Worm (Caenorhabditis elegans) whole organism, L3 larva: Measurements from ENCODE around the gene srz-25.

ENCODE experiments used
- ama-1 ChIP-seq: fragments of 150-350 bp; optimal IDR thresholded peaks from 2 replicates; lab custom pipeline; 2018
- ceh-9 ChIP-seq: sonication (generic microtip); optimal IDR thresholded peaks from 2 replicates; lab custom pipeline; 2018; ENCODE audit warnings: missing biosample characterization, missing genetic modification characterization
- lin-39 ChIP-seq: fragments of 150-350 bp; optimal IDR thresholded peaks from 2 replicates; lab custom pipeline; 2018; ENCODE audit warnings: missing biosample characterization, missing genetic modification reagents, missing genetic modification characterization
- lsy-12 ChIP-seq: sonication (generic microtip); optimal IDR thresholded peaks from 2 replicates; lab custom pipeline; 2016; ENCODE audit warnings: mild to moderate bottlenecking, missing genetic modification characterization, missing compliant biosample characterization
- mdl-1 ChIP-seq: fragments of 150-350 bp; optimal IDR thresholded peaks from 2 replicates; lab custom pipeline; 2014; ENCODE audit warnings: missing biosample characterization, missing genetic modification characterization
- nfya-1 ChIP-seq: sonication (generic microtip); optimal IDR thresholded peaks from 2 replicates; lab custom pipeline; 2017; ENCODE audit warnings: missing genetic modification characterization, mild to moderate bottlenecking, missing compliant biosample characterization, antibody characterized with exemption, moderate library complexity; ENCODE audit not compliant: insufficient read depth
- nhr-237 ChIP-seq: fragments of 150-350 bp; optimal IDR thresholded peaks from 2 replicates; lab custom pipeline; 2014; ENCODE audit warnings: missing biosample characterization, missing genetic modification characterization
- nhr-43 ChIP-seq: sonication (generic microtip); optimal IDR thresholded peaks from 2 replicates; lab custom pipeline; 2016; ENCODE audit warnings: mild to moderate bottlenecking, missing genetic modification characterization, missing compliant biosample characterization; ENCODE audit not compliant: poor library complexity, severe bottlenecking
- nhr-76 ChIP-seq: fragments of 150-350 bp; sonication (generic microtip); optimal IDR thresholded peaks from 5 replicates; lab custom pipeline; 2014; ENCODE audit warnings: missing biosample characterization, missing genetic modification characterization
- pqm-1 ChIP-seq: fragments of 150-350 bp; optimal IDR thresholded peaks from 2 replicates; lab custom pipeline; 2017; ENCODE audit warnings: missing biosample characterization, missing genetic modification characterization, inconsistent platforms
- tbx-2 ChIP-seq: sonication (generic microtip); optimal IDR thresholded peaks from 2 replicates; lab custom pipeline; 2016; ENCODE audit warnings: mild to moderate bottlenecking, missing genetic modification characterization, missing compliant biosample characterization
- unc-62 ChIP-seq: fragments of 150-350 bp; sonication (generic microtip); optimal IDR thresholded peaks from 4 replicates; lab custom pipeline; 2014; ENCODE audit warnings: missing biosample characterization, missing genetic modification reagents, missing genetic modification characterization
- ztf-11 ChIP-seq: fragments of 150-350 bp; optimal IDR thresholded peaks from 2 replicates; lab custom pipeline; 2014; ENCODE audit warnings: missing biosample characterization, missing genetic modification characterization

DNA sequence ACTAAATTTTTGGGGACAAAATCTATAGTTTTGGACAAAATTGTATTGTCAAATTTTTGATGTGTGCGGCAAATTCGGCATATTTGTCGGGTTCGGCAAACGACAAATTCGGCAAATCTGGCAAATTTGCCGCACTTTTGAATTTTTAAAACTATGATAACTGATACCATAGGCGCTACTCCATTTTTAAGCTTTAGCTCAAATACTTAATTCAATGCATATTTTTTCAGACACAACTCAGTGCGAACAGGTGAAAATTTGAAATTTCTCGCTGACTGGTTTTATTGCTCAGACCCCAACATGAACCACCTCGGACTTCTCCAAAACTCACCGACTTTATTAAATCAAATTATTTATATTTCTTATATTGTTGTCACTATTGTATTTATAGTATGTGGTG lies at the start of gene srz-25:
- TF ChIP-seq lin-39 (no peak), nhr-76 (tag; lab: Kevin White, UChicago) (no peak), ama-1 (lab: Kevin White, UChicago) (no peak), mdl-1 (tag; lab: Kevin White, UChicago) (no peak), unc-62 (no peak), nhr-237 (tag; lab: Kevin White, UChicago) (no peak), pqm-1 (tag; lab: Kevin White, UChicago) (no peak), ztf-11 (no peak), nhr-43 (tag; lab: Kevin White, UChicago) (no peak), ceh-9 (tag; lab: Kevin White, UChicago) (no peak), nfya-1 (no peak), lsy-12 (tag; lab: Kevin White, UChicago) (no peak), tbx-2 (tag; lab: Kevin White, UChicago) (no peak)
